Fruit fly (Drosophila melanogaster): Measurements from ENCODE around the gene CG17294.
A peak's percentile ranks its signal among the peaks of the same experiment; 100 is the strongest.

DNA sequence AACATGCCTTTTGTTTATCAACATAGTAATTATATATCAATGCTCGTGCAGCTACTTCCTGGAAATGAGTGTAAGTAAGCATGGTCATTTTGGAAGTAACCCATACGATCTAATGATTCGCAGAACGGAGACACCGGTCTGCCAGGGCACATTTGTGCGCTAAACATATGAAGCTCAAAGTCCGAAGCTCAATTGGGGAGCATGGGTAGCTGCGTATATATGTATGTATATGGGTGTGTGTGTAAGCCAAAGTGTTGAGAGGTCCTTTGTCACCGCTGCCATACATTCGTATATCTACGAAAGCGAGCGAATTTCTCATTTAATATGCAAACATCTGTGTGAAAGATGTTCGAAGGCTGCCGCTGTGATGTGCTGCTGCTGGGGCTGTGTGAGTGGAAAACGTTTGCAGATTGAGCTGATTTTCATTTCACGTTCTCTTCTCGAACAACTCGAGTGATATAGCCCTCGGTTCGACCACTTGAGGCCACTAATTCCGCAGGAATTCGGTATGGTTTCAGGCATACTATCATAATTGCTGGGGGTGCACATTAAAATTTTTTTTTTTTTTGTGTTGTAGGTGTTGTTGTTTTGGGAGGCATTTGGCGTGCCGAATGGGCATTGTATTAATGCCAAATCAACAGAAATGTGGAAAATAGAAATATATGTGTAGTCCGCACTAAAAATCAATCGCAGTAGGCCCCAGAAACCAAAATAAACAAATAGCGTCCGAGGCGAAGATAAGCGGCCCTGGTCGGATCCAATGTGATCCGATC is 41.5 kb downstream of the CG17294 start:
- TF ChIP-seq CG8478 (optimal IDR thresholded peaks at IDR 0.05) (peak; percentile 23), CTCF (optimal IDR thresholded peaks at IDR 0.05) (no peak)

Data from S2 (cell line).